Worm (Caenorhabditis elegans): ENCODE data around the gene F02C9.2.

The F02C9.2 gene

DNA sequence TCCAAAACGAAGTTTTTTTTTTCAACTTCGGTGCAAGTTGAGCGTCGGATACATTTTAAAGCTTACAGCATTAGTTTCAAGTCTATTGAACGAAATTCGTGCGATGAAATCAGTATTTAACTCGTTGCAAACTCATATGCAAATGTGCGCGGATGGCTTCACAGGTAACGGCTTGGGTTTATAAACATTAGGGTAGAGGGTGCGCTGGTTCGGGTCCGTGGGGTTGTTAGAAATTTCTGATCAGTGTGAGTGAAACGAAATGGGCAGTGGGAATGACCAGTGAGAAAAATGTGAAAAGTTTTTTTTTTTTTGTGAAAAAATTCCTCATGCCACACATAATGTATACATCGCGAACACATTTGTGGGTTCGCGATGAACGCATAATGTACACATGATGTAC is 29.6 kb downstream of the F02C9.2 start (continued):
- TF ChIP-seq lsy-27 (tag; optimal IDR thresholded peaks at IDR 0.05; ENCODE audit: borderline replicate concordance, insufficient read depth) (no peak), F37B4.10 (GFP tag; IDR thresholded peaks at IDR 0.05) (no peak), pha-4 (tag; optimal IDR thresholded peaks at IDR 0.05) (no peak), let-607 (tag; optimal IDR thresholded peaks at IDR 0.05) (no peak), ztf-26 (tag; optimal IDR thresholded peaks at IDR 0.05) (no peak), ztf-3 (GFP tag; optimal IDR thresholded peaks at IDR 0.05) (no peak), sptf-2 (GFP tag; optimal IDR thresholded peaks at IDR 0.05) (no peak), hsf-1 (GFP tag; IDR thresholded peaks at IDR 0.05) (peak; percentile 49; the same call in 1 of the 2 replicates), attf-6 (GFP tag; IDR thresholded peaks at IDR 0.05) (no peak), nhr-80 (tag; optimal IDR thresholded peaks at IDR 0.05) (no peak), ztf-6 (GFP tag; IDR thresholded peaks at IDR 0.05) (no peak), lsl-1 (GFP tag; optimal IDR thresholded peaks at IDR 0.05) (peak; percentile 40), rcor-1 (GFP tag; IDR thresholded peaks at IDR 0.05) (peak; percentile 66), aptf-3 (GFP tag; IDR thresholded peaks at IDR 0.05) (peak; percentile 74; the same call in 1 of the 2 replicates)

DNA sequence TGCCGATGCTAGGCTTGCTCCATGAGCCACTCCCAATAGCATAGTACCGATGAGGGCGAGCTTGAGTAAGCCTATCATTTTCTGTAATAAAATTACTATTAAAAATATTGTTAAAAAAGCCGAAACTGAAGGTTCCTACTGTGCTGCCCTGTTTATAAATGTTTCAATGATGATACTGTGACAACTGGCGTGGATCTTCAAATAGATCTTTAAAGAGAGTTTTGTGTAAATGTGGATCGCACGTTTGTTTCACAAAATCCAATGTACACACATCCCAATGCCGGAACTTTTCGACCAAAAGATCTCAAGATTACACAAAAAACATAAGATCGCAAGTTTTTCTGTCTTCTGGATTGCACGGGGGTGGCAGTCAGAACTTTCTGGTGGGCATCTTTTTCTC is 31.9 kb downstream of the F02C9.2 start, which contains the start of gene C36C5.14:
C36C5.14 (minus strand) TSS at position 101 of the 400 bp plus-strand sequence.
- TF ChIP-seq ceh-58 (GFP tag; IDR thresholded peaks at IDR 0.05) (no peak), let-607 (tag; optimal IDR thresholded peaks at IDR 0.05) (no peak), madf-10 (tag; optimal IDR thresholded peaks at IDR 0.05) (no peak)

DNA sequence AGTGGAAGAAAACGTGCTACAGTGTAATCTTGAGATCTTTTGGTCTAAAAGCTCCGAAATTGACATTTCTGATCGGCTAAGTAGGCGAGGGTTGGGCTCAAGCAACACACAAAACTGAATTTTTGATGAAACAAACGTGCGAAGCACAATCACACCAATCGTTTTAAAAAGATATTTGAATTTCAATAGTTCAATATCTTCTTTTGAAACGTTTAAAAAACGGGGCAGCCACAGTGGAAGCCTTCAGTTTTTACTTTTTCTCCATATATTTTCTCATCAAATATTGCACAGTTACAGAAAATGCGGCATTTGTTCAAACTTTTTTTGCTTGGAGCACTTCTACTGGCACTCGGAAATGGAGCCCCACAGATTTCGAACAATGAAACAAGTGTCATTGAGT is 32.8 kb downstream of the F02C9.2 start, which contains the start of gene C36C5.4:
C36C5.4 (plus strand) TSS at position 301 of the 400 bp plus-strand sequence.
- TF ChIP-seq sptf-2 (GFP tag; optimal IDR thresholded peaks at IDR 0.05) = no peak
- TF ChIP-seq him-1 (tag; optimal IDR thresholded peaks at IDR 0.05) = no peak
- no peak for TF ChIP-seq tbp1 (GFP tag; optimal IDR thresholded peaks at IDR 0.05)

DNA sequence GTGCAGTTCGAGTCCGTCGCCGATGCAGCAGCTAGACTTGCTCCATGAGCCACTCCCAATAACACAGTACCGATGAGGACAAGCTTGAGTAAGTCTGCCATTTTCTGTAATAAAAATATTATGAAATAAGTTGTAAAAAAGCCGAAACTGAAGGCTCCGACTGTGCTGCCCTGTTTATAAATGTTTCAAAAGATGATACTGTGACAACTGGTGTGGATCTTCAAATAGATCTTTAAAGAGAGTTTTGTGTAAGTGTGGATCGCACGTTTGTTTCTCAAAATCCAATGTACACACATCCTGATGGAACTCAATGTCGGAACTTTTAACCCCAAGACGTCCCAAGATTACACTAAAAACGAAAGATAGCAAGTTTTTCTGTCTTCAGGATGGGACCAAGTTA is 35.1 kb downstream of the F02C9.2 start, which contains the start of gene C36C5.15:
C36C5.15 (minus strand) TSS at position 101 of the 400 bp plus-strand sequence.
- TF ChIP-seq snpc-1.3 (tag; optimal IDR thresholded peaks at IDR 0.05; ENCODE audit: insufficient read depth) = no peak
- TF ChIP-seq ets-4 (GFP tag; optimal IDR thresholded peaks at IDR 0.05) = no peak
- no peak for TF ChIP-seq madf-6 (GFP tag; IDR thresholded peaks at IDR 0.05)
- TF ChIP-seq F39B2.1 (GFP tag; IDR thresholded peaks at IDR 0.05) = no peak
- TF ChIP-seq F55B11.4 (tag; optimal IDR thresholded peaks at IDR 0.05; ENCODE audit: borderline replicate concordance, insufficient read depth) = no peak
- no peak for TF ChIP-seq ceh-40 (GFP tag; IDR thresholded peaks at IDR 0.05)
- no peak for TF ChIP-seq ztf-6 (GFP tag; IDR thresholded peaks at IDR 0.05)

DNA sequence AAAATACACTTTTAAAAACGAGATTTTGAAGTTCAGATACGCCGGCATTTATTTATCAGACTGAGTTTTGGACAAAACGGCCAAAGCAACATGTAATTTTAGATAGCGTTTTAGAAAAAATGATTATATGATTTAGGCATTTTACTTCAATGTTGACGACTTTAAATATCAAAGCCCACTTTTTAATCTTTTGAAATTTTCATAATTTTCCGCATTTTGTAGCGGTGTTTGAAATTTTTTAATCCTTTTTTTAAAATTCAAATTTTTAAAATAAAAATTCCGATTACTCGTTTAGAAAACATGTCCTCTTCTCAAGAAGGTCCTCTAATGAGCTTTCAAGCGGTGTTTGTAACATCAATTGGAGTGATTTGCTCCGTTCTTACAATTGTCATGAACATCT is 36.3 kb downstream of the F02C9.2 start, which contains the start of gene srbc-6:
srbc-6 (plus strand) TSS at position 301 of the 400 bp plus-strand sequence.
- TF ChIP-seq him-1 (tag; optimal IDR thresholded peaks at IDR 0.05) (no peak), let-526 (GFP tag; IDR thresholded peaks at IDR 0.05) (no peak), aptf-3 (GFP tag; IDR thresholded peaks at IDR 0.05) (no peak), F57A8.1 (GFP tag; optimal IDR thresholded peaks at IDR 0.05) (no peak)

DNA sequence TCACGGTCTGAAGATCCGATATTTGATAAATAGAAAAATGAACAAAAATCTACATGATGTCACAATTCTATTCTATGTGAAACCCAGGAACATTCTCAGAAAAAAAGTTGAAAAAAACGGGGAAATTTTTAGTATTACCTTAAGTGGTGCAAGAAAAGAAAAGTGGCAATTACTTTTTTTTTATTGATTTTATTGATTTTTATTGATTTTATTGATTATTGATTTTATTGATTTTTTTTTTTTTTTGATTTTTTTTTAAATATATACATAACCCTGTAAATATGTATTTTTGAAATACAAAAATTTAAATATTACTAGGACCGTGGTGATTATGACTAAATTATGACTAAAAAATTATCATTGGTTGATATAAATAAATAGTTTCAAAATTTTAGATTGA is 38.1 kb downstream of the F02C9.2 start:
- TF ChIP-seq ZK185.1 (tag; optimal IDR thresholded peaks at IDR 0.05; ENCODE audit: poor library complexity, severe bottlenecking) = no peak
- no peak for TF ChIP-seq ceh-100 (GFP tag; IDR thresholded peaks at IDR 0.05)
- TF ChIP-seq aptf-2 (GFP tag; conservative IDR thresholded peaks at IDR 0.05) = no peak
- no peak for TF ChIP-seq snpc-3.4 (tag; optimal IDR thresholded peaks at IDR 0.05)
- TF ChIP-seq B0261.1 (tag; optimal IDR thresholded peaks at IDR 0.05) = no peak
- TF ChIP-seq F57C9.4 (tag; optimal IDR thresholded peaks at IDR 0.05) = no peak
- no peak for TF ChIP-seq unc-130 (GFP tag; optimal IDR thresholded peaks at IDR 0.05)
- no peak for TF ChIP-seq C17E4.6 (GFP tag; IDR thresholded peaks at IDR 0.05)
- no peak for TF ChIP-seq chd-7 (tag; optimal IDR thresholded peaks at IDR 0.05)
- no peak for TF ChIP-seq lag-1 (GFP tag; IDR thresholded peaks at IDR 0.05)

Data from whole organism, young adult.